Worm (Caenorhabditis elegans) whole organism, L4 larva: Measurements from ENCODE around the gene cnx-1.

ENCODE experiments used
- F26F4.8 ChIP-seq: fragments of 200-800 bp; sonication (Bioruptor generic); conservative IDR thresholded peaks from 2 replicates; pipeline ENCODE4 v1.3.6; 2022; ENCODE audit warnings: missing genetic modification characterization, missing compliant biosample characterization
- F37D6.2 ChIP-seq: sonication (generic microtip); optimal IDR thresholded peaks from 2 replicates; lab custom pipeline; 2016; ENCODE audit warnings: mild to moderate bottlenecking, missing genetic modification characterization, missing compliant biosample characterization
- T20F7.1 ChIP-seq: fragments of 200-800 bp; sonication (Bioruptor generic); optimal IDR thresholded peaks from 2 replicates; lab custom pipeline; 2018; ENCODE audit warnings: mild to moderate bottlenecking, missing genetic modification characterization, missing compliant biosample characterization
- Y105C5A.15 ChIP-seq: fragments of 200-800 bp; sonication (Bioruptor generic); IDR thresholded peaks from 2 replicates; pipeline ENCODE4 v1.3.6; 2022; ENCODE audit warnings: missing genetic modification characterization, missing compliant biosample characterization
- Y75B8A.6 ChIP-seq: fragments of 200-800 bp; sonication (Bioruptor generic); IDR thresholded peaks from 2 replicates; pipeline ENCODE4 v1.3.6; 2022; ENCODE audit warnings: missing genetic modification reagents, missing genetic modification characterization, missing compliant biosample characterization
- aha-1 ChIP-seq: fragments of 150-350 bp; peaks from one replicate; lab custom pipeline; 2014; ENCODE audit warnings: missing biosample characterization, missing genetic modification characterization
- arid-1 ChIP-seq: fragments of 200-800 bp; sonication (Bioruptor generic); conservative IDR thresholded peaks from 2 replicates; pipeline ENCODE4 v1.3.6; 2022; ENCODE audit warnings: missing genetic modification reagents, missing genetic modification characterization, missing compliant biosample characterization
- ctbp-1 ChIP-seq: fragments of 200-800 bp; sonication (Bioruptor generic); IDR thresholded peaks from 2 replicates; pipeline ENCODE4 v1.3.6; 2022; ENCODE audit warnings: missing genetic modification reagents, missing genetic modification characterization, missing compliant biosample characterization
- daf-16 ChIP-seq, 3 experiments: sonication (generic microtip); optimal IDR thresholded peaks; 2 replicates each; lab custom pipeline; 2016 to 2017; ENCODE audit warnings: missing genetic modification characterization in 3 of 3, missing genetic modification reagents in 3 of 3, mild to moderate bottlenecking in 2 of 3, missing compliant biosample characterization in 2 of 3, missing biosample characterization in 1 of 3, moderate library complexity in 1 of 3
- dpl-1 ChIP-seq: fragments of 150-350 bp; optimal IDR thresholded peaks from 2 replicates; lab custom pipeline; 2014; ENCODE audit warnings: missing biosample characterization, missing genetic modification reagents, missing genetic modification characterization
- duxl-1 ChIP-seq: sonication (generic microtip); optimal IDR thresholded peaks from 2 replicates; lab custom pipeline; 2016; ENCODE audit warnings: mild to moderate bottlenecking, missing genetic modification characterization, moderate library complexity, missing compliant biosample characterization; ENCODE audit not compliant: poor library complexity
- dve-1 ChIP-seq: sonication (generic microtip); optimal IDR thresholded peaks from 2 replicates; lab custom pipeline; 2017; ENCODE audit warnings: antibody characterized with exemption, mild to moderate bottlenecking, missing genetic modification characterization, missing compliant biosample characterization; ENCODE audit not compliant: insufficient read depth
- fkh-10 ChIP-seq: fragments of 150-350 bp; optimal IDR thresholded peaks from 2 replicates; lab custom pipeline; 2014; ENCODE audit warnings: missing biosample characterization, missing genetic modification reagents, missing genetic modification characterization
- fos-1 ChIP-seq: fragments of 150-350 bp; optimal IDR thresholded peaks from 2 replicates; lab custom pipeline; 2014; ENCODE audit warnings: missing biosample characterization, missing genetic modification characterization
- hif-1 ChIP-seq, 2 experiments: sonication (generic microtip); optimal IDR thresholded peaks; 2 replicates each; lab custom pipeline; 2016 to 2017; ENCODE audit warnings: missing compliant biosample characterization in 2 of 2, missing genetic modification characterization in 2 of 2, missing genetic modification reagents in 2 of 2, missing genotype in 2 of 2, mild to moderate bottlenecking in 1 of 2
- hlh-30 ChIP-seq: sonication (generic microtip); optimal IDR thresholded peaks from 2 replicates; lab custom pipeline; 2017; ENCODE audit warnings: antibody characterized with exemption, mild to moderate bottlenecking, missing genetic modification characterization, missing compliant biosample characterization; ENCODE audit not compliant: insufficient read depth
- hmg-1.1 ChIP-seq: fragments of 200-800 bp; sonication (Bioruptor generic); IDR thresholded peaks from 2 replicates; pipeline ENCODE4 v1.3.6; 2022; ENCODE audit warnings: missing genetic modification reagents, missing genetic modification characterization, missing compliant biosample characterization
- lin-15B ChIP-seq: fragments of 150-350 bp; sonication (generic microtip); optimal IDR thresholded peaks from 3 replicates; lab custom pipeline; 2014; ENCODE audit warnings: missing biosample characterization, missing genetic modification characterization
- lin-38 ChIP-seq: fragments of 200-800 bp; sonication (Bioruptor generic); IDR thresholded peaks from 2 replicates; pipeline ENCODE4 v1.3.6; 2022; ENCODE audit warnings: missing genetic modification reagents, missing genetic modification characterization, missing compliant biosample characterization
- lin-39 ChIP-seq: fragments of 150-350 bp; optimal IDR thresholded peaks from 2 replicates; lab custom pipeline; 2014; ENCODE audit warnings: missing biosample characterization, missing genetic modification reagents, missing genetic modification characterization
- lsy-2 ChIP-seq, 2 experiments: fragments of 150-350 bp in 1 of 2; sonication (generic microtip) in 1 of 2; optimal IDR thresholded peaks; 2 replicates each; lab custom pipeline; 2014 to 2017; ENCODE audit warnings: missing biosample characterization in 2 of 2, missing genetic modification characterization in 2 of 2
- mes-2 ChIP-seq: sonication (generic microtip); optimal IDR thresholded peaks from 2 replicates; lab custom pipeline; 2016; ENCODE audit warnings: missing genotype, mild to moderate bottlenecking, missing genetic modification characterization, missing compliant biosample characterization; ENCODE audit not compliant: poor library complexity, severe bottlenecking
- mxl-2 ChIP-seq: fragments of 200-800 bp; sonication (Bioruptor generic); conservative IDR thresholded peaks from 2 replicates; pipeline ENCODE4 v1.3.6; 2022; ENCODE audit warnings: missing genetic modification reagents, missing genetic modification characterization, missing compliant biosample characterization
- mxl-3 ChIP-seq: fragments of 200-800 bp; sonication (Bioruptor generic); optimal IDR thresholded peaks from 2 replicates; lab custom pipeline; 2018; ENCODE audit warnings: mild to moderate bottlenecking, missing genetic modification characterization, missing compliant biosample characterization
- nhr-102 ChIP-seq: sonication (generic microtip); optimal IDR thresholded peaks from 2 replicates; lab custom pipeline; 2016; ENCODE audit warnings: mild to moderate bottlenecking, missing genetic modification characterization, moderate library complexity, missing compliant biosample characterization
- nhr-28 ChIP-seq: fragments of 150-350 bp; optimal IDR thresholded peaks from 2 replicates; lab custom pipeline; 2014; ENCODE audit warnings: missing biosample characterization, missing genetic modification characterization
- nhr-41 ChIP-seq: fragments of 200-800 bp; sonication (Bioruptor generic); IDR thresholded peaks from 2 replicates; pipeline ENCODE4 v1.3.6; 2022; ENCODE audit warnings: missing genetic modification reagents, missing genetic modification characterization, missing compliant biosample characterization
- nhr-42 ChIP-seq: fragments of 200-800 bp; sonication (Bioruptor generic); IDR thresholded peaks from 2 replicates; pipeline ENCODE4 v1.3.6; 2022; ENCODE audit warnings: missing genetic modification characterization, missing compliant biosample characterization
- nhr-6 ChIP-seq: fragments of 150-350 bp; optimal IDR thresholded peaks from 2 replicates; lab custom pipeline; 2014; ENCODE audit warnings: missing biosample characterization, missing genetic modification characterization
- pha-4 ChIP-seq, 2 experiments: fragments of 150-350 bp in 1 of 2; fragments of 200-800 bp in 1 of 2; sonication (Bioruptor generic) in 1 of 2; IDR thresholded peaks in 1 of 2; optimal IDR thresholded peaks in 1 of 2; 2 replicates each; pipeline versions ENCODE4 v1.3.6 to Lab custom; 2014 to 2022; ENCODE audit warnings: missing genetic modification characterization in 2 of 2, missing genetic modification reagents in 2 of 2, missing biosample characterization in 1 of 2, missing compliant biosample characterization in 1 of 2
- saeg-2 ChIP-seq: fragments of 200-800 bp; sonication (Bioruptor generic); IDR thresholded peaks from 2 replicates; pipeline ENCODE4 v1.3.6; 2022; ENCODE audit warnings: missing genetic modification reagents, missing genetic modification characterization, missing compliant biosample characterization
- unc-130 ChIP-seq: sonication (generic microtip); optimal IDR thresholded peaks from 2 replicates; lab custom pipeline; 2016; ENCODE audit warnings: missing genetic modification reagents, missing genetic modification characterization, missing compliant biosample characterization
- unc-39 ChIP-seq: sonication (generic microtip); optimal IDR thresholded peaks from 2 replicates; lab custom pipeline; 2017; ENCODE audit warnings: missing biosample characterization, missing genetic modification characterization
- unc-62 ChIP-seq, 3 experiments: fragments of 150-350 bp in 1 of 3; sonication (generic microtip); optimal IDR thresholded peaks in 2 of 3; peaks in 1 of 3; 1 replicate in 1 of 3; 2 replicates in 2 of 3; lab custom pipeline; 2014 to 2017; ENCODE audit warnings: missing biosample characterization in 3 of 3, missing genetic modification characterization in 3 of 3, missing genetic modification reagents in 3 of 3, missing genotype in 1 of 3
- ztf-11 ChIP-seq: fragments of 150-350 bp; optimal IDR thresholded peaks from 2 replicates; lab custom pipeline; 2014; ENCODE audit warnings: missing biosample characterization, missing genetic modification characterization

cnx-1 gene

DNA sequence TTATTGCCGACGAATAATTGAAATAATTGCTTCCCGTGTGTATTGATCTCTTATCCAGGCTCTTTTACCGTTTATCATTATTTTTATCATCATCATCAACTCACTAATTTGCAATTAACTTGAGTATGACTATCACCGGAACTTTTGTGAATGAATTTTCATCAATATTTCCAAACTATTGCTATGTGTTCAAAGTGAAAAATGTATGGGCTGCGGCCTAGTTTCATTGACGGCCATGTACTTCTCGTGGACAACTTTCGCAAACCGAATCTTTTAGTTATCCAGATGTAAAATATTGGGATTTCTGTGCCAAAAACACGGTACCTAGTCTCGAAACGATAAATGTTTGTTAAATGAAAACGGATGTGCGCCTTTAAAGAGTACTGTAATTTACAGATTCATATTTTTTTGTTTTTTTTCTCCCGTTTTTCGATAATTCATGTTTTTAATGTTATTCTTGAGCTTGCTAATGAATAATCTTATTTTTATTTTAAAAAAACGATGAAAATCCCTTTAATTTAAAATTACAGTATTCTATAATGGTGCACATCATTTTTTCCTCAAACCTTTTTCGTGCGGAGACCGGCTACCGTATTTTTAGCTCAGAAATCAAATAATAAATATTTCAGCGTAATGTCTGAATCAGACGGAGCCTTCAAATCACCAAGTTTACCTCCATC is 18.3 kb downstream of the cnx-1 start, which contains the start of gene ZK632.2:
Gene ZK632.2, plus strand, starts transcription at position 630 of the 680 bp plus-strand sequence.
- peak; percentile 68 for TF ChIP-seq aha-1 (tag; lab: Kevin White, UChicago)
- no peak for TF ChIP-seq F37D6.2
- TF ChIP-seq daf-16 (GFP tag; optimal IDR thresholded peaks at IDR 0.05; lab: Kevin White, UChicago): no peak
- peak; percentile 10 for TF ChIP-seq daf-16 (tag; optimal IDR thresholded peaks at IDR 0.05; lab: Kevin White, UChicago)
- TF ChIP-seq fos-1 (tag; lab: Kevin White, UChicago): no peak
- TF ChIP-seq F26F4.8 (GFP tag; lab: Robert Waterston, UW): no peak
- no peak for TF ChIP-seq lin-15B (tag; lab: Kevin White, UChicago)
- TF ChIP-seq lsy-2 (tag; optimal IDR thresholded peaks at IDR 0.05; lab: Kevin White, UChicago): peak in 1 of 2 experiments; percentile 56
- peak; percentile 26 for TF ChIP-seq lin-38 (GFP tag; lab: Robert Waterston, UW)
- no peak for TF ChIP-seq duxl-1 (tag; lab: Kevin White, UChicago)
- TF ChIP-seq mes-2: peak; percentile 89
- no peak for TF ChIP-seq nhr-102 (tag; lab: Kevin White, UChicago)
- TF ChIP-seq nhr-42 (GFP tag; lab: Robert Waterston, UW): no peak
- TF ChIP-seq hlh-30 (tag; lab: Kevin White, UChicago): no peak
- 0 out of 2 replicates have a peak, but pooled peaks have one; percentile 8 for TF ChIP-seq hmg-1.1
- no peak for TF ChIP-seq Y75B8A.6

DNA sequence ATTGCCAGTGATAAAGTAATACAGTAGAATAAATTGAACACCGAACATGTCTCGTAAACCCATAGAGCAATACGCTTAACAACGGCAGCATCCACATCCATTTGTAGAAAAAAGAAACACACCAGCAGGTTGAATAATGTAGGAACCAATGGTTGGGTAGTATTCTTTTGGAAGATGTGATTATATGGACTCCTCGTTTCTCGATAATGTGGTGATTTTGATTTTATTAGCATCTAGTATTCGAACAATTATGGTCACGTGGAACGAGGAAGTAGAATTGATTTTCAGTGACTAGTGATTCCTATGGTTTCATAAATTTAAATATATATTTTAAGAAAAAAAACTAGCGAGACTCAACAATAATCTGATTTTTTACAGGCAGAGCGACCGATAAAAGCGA is 20.5 kb downstream of the cnx-1 start, which contains the start of gene srxa-10:
Gene srxa-10, minus strand, starts transcription at position 101 of the 400 bp plus-strand sequence.
- TF ChIP-seq pha-4 (GFP tag; IDR thresholded peaks at IDR 0.05; lab: Robert Waterston, UW) (no peak), pha-4 (tag; optimal IDR thresholded peaks at IDR 0.05; lab: Kevin White, UChicago) (no peak), hif-1 (tag; optimal IDR thresholded peaks at IDR 0.05; lab: Kevin White, UChicago) (no peak), unc-62 (GFP tag; optimal IDR thresholded peaks at IDR 0.05 in 1 of 2; lab: Kevin White, UChicago) (no peak), unc-62 (tag; optimal IDR thresholded peaks at IDR 0.05; lab: Kevin White, UChicago) (no peak), mxl-2 (GFP tag; lab: Robert Waterston, UW) (no peak), unc-39 (tag; lab: Kevin White, UChicago) (no peak), lin-15B (tag; lab: Kevin White, UChicago) (no peak), ctbp-1 (GFP tag; lab: Robert Waterston, UW) (no peak), nhr-28 (no peak), dve-1 (no peak), mxl-3 (GFP tag; lab: Kevin White, UChicago) (no peak), arid-1 (no peak), nhr-41 (no peak), Y105C5A.15 (GFP tag; lab: Robert Waterston, UW) (no peak), ztf-11 (tag; lab: Kevin White, UChicago) (no peak), lin-39 (no peak)

ce11 chrIII:9793592-9794417 is 23.1 kb downstream of the cnx-1 start, which contains the start of the genes R10E11.9 and mcm-6:
Gene R10E11.9 (minus strand): TSS chrIII:9793642.
Gene mcm-6 (plus strand): TSS chrIII:9794367.
- TF ChIP-seq dpl-1 (GFP tag; lab: Kevin White, UChicago) (peak; percentile 79), saeg-2 (GFP tag; lab: Robert Waterston, UW) (no peak), fkh-10 (GFP tag; lab: Kevin White, UChicago) (no peak), nhr-6 (tag; lab: Kevin White, UChicago) (no peak), unc-130 (GFP tag; lab: Kevin White, UChicago) (peak; percentile 62), nhr-28 (peak; percentile 70), daf-16 (GFP tag; optimal IDR thresholded peaks at IDR 0.05; lab: Kevin White, UChicago) (no peak), daf-16 (tag; optimal IDR thresholded peaks at IDR 0.05; lab: Kevin White, UChicago) (peak; percentile 23), unc-62 (GFP tag; optimal IDR thresholded peaks at IDR 0.05 in 1 of 2; lab: Kevin White, UChicago) (peak in 1 of 2 experiments; percentile 11), unc-62 (tag; optimal IDR thresholded peaks at IDR 0.05; lab: Kevin White, UChicago) (no peak), T20F7.1 (GFP tag; lab: Kevin White, UChicago) (no peak), F26F4.8 (GFP tag; lab: Robert Waterston, UW) (no peak)
- TF ChIP-seq, all 104 proteins: peak for 5
